Worm (Caenorhabditis elegans) whole organism, L4 larva: ENCODE data around the gene sma-6.

Experiments
- R02D3.7 ChIP-seq: fragments of 150-350 bp; sonication (generic microtip); optimal IDR thresholded peaks from 3 replicates; lab custom pipeline; 2014; ENCODE audit warnings: missing biosample characterization, missing genetic modification characterization
- T26A8.4 ChIP-seq: fragments of 200-800 bp; sonication (Bioruptor generic); IDR thresholded peaks from 2 replicates; pipeline ENCODE4 v1.3.6; 2022; ENCODE audit warnings: missing genetic modification characterization, missing compliant biosample characterization
- Y5F2A.4 ChIP-seq: fragments of 200-800 bp; sonication (Bioruptor generic); optimal IDR thresholded peaks from 2 replicates; lab custom pipeline; 2018; ENCODE audit warnings: mild to moderate bottlenecking, missing genetic modification characterization, missing compliant biosample characterization
- Y75B8A.6 ChIP-seq: fragments of 200-800 bp; sonication (Bioruptor generic); IDR thresholded peaks from 2 replicates; pipeline ENCODE4 v1.3.6; 2022; ENCODE audit warnings: missing genetic modification reagents, missing genetic modification characterization, missing compliant biosample characterization
- aha-1 ChIP-seq: fragments of 150-350 bp; peaks from one replicate; lab custom pipeline; 2014; ENCODE audit warnings: missing biosample characterization, missing genetic modification characterization
- attf-4 ChIP-seq: sonication (generic microtip); optimal IDR thresholded peaks from 3 replicates; lab custom pipeline; 2017; ENCODE audit warnings: missing biosample characterization, missing genetic modification characterization
- ceh-28 ChIP-seq: fragments of 150-350 bp; optimal IDR thresholded peaks from 2 replicates; lab custom pipeline; 2014; ENCODE audit warnings: missing biosample characterization, missing genetic modification reagents, missing genetic modification characterization
- ceh-32 ChIP-seq: sonication (generic microtip); optimal IDR thresholded peaks from 2 replicates; lab custom pipeline; 2016; ENCODE audit warnings: mild to moderate bottlenecking, missing genetic modification characterization, missing compliant biosample characterization; ENCODE audit not compliant: poor library complexity
- ceh-62 ChIP-seq: sonication (generic microtip); optimal IDR thresholded peaks from 2 replicates; lab custom pipeline; 2017; ENCODE audit warnings: missing biosample characterization, missing genetic modification characterization
- ces-1 ChIP-seq: fragments of 150-350 bp; sonication (generic microtip); optimal IDR thresholded peaks from 4 replicates; lab custom pipeline; 2014; ENCODE audit warnings: missing biosample characterization, missing genetic modification reagents, missing genetic modification characterization
- daf-16 ChIP-seq, 3 experiments: sonication (generic microtip); optimal IDR thresholded peaks; 2 replicates each; lab custom pipeline; 2016 to 2017; ENCODE audit warnings: missing genetic modification characterization in 3 of 3, missing genetic modification reagents in 3 of 3, mild to moderate bottlenecking in 2 of 3, missing compliant biosample characterization in 2 of 3, missing biosample characterization in 1 of 3, moderate library complexity in 1 of 3
- daf-19 ChIP-seq: fragments of 200-800 bp; sonication (Bioruptor generic); conservative IDR thresholded peaks from 2 replicates; pipeline ENCODE4 v1.3.6; 2022; ENCODE audit warnings: missing genetic modification characterization, missing compliant biosample characterization
- daf-8 ChIP-seq: fragments of 200-800 bp; sonication (Bioruptor generic); IDR thresholded peaks from 2 replicates; pipeline ENCODE4 v1.3.6; 2022; ENCODE audit warnings: missing genetic modification characterization, missing compliant biosample characterization
- dmd-8 ChIP-seq: fragments of 200-800 bp; sonication (Bioruptor generic); IDR thresholded peaks from 2 replicates; pipeline ENCODE4 v1.3.6; 2022; ENCODE audit warnings: missing genetic modification characterization, missing compliant biosample characterization
- dmd-9 ChIP-seq: fragments of 200-800 bp; sonication (Bioruptor generic); IDR thresholded peaks from 2 replicates; pipeline ENCODE4 v1.3.6; 2022; ENCODE audit warnings: missing genetic modification reagents, missing genetic modification characterization, missing compliant biosample characterization
- egl-27 ChIP-seq: sonication (generic microtip); optimal IDR thresholded peaks from 3 replicates; lab custom pipeline; 2017; ENCODE audit warnings: missing biosample characterization, missing genetic modification reagents, missing genetic modification characterization
- fkh-10 ChIP-seq: fragments of 150-350 bp; optimal IDR thresholded peaks from 2 replicates; lab custom pipeline; 2014; ENCODE audit warnings: missing biosample characterization, missing genetic modification reagents, missing genetic modification characterization
- gei-8 ChIP-seq: fragments of 200-800 bp; sonication (Bioruptor generic); optimal IDR thresholded peaks from 2 replicates; lab custom pipeline; 2018; ENCODE audit warnings: mild to moderate bottlenecking, missing genetic modification characterization, missing compliant biosample characterization
- jun-1 ChIP-seq: fragments of 150-350 bp; optimal IDR thresholded peaks from 2 replicates; lab custom pipeline; 2014; ENCODE audit warnings: missing biosample characterization, missing genetic modification reagents, missing genetic modification characterization
- lin-1 ChIP-seq: fragments of 200-800 bp; sonication (Bioruptor generic); IDR thresholded peaks from 2 replicates; pipeline ENCODE4 v1.3.6; 2022; ENCODE audit warnings: missing genetic modification reagents, missing genetic modification characterization, missing compliant biosample characterization
- lin-29 ChIP-seq: fragments of 200-800 bp; sonication (Bioruptor generic); IDR thresholded peaks from 2 replicates; pipeline ENCODE4 v1.3.6; 2022; ENCODE audit warnings: missing genetic modification reagents, missing genetic modification characterization, missing compliant biosample characterization
- lin-38 ChIP-seq: fragments of 200-800 bp; sonication (Bioruptor generic); IDR thresholded peaks from 2 replicates; pipeline ENCODE4 v1.3.6; 2022; ENCODE audit warnings: missing genetic modification reagents, missing genetic modification characterization, missing compliant biosample characterization
- lir-3 ChIP-seq: sonication (generic microtip); optimal IDR thresholded peaks from 2 replicates; lab custom pipeline; 2016; ENCODE audit warnings: mild to moderate bottlenecking, missing genetic modification characterization, missing compliant biosample characterization
- madf-5 ChIP-seq, 2 experiments: fragments of 200-800 bp; sonication (Bioruptor generic); IDR thresholded peaks; 2 replicates each; pipeline ENCODE4 v1.3.6; 2022; ENCODE audit warnings: missing compliant biosample characterization in 2 of 2, missing genetic modification characterization in 2 of 2
- mdt-29 ChIP-seq: fragments of 200-800 bp; sonication (Bioruptor generic); IDR thresholded peaks from 2 replicates; pipeline ENCODE4 v1.3.6; 2022; ENCODE audit warnings: missing genetic modification reagents, missing genetic modification characterization, missing compliant biosample characterization
- mxl-3 ChIP-seq: fragments of 200-800 bp; sonication (Bioruptor generic); optimal IDR thresholded peaks from 2 replicates; lab custom pipeline; 2018; ENCODE audit warnings: mild to moderate bottlenecking, missing genetic modification characterization, missing compliant biosample characterization
- nhr-11 ChIP-seq: fragments of 150-350 bp; optimal IDR thresholded peaks from 2 replicates; lab custom pipeline; 2014; ENCODE audit warnings: missing biosample characterization, missing genetic modification characterization
- nhr-25 ChIP-seq: sonication (generic microtip); optimal IDR thresholded peaks from 2 replicates; lab custom pipeline; 2017; ENCODE audit warnings: missing genetic modification characterization, mild to moderate bottlenecking, missing compliant biosample characterization, antibody characterized with exemption, moderate library complexity, borderline replicate concordance; ENCODE audit not compliant: insufficient read depth
- nhr-42 ChIP-seq: fragments of 200-800 bp; sonication (Bioruptor generic); IDR thresholded peaks from 2 replicates; pipeline ENCODE4 v1.3.6; 2022; ENCODE audit warnings: missing genetic modification characterization, missing compliant biosample characterization
- nhr-6 ChIP-seq: fragments of 150-350 bp; optimal IDR thresholded peaks from 2 replicates; lab custom pipeline; 2014; ENCODE audit warnings: missing biosample characterization, missing genetic modification characterization
- nhr-77 ChIP-seq: fragments of 150-350 bp; optimal IDR thresholded peaks from 2 replicates; lab custom pipeline; 2014; ENCODE audit warnings: missing biosample characterization, missing genetic modification characterization
- pha-4 ChIP-seq, 2 experiments: fragments of 150-350 bp in 1 of 2; fragments of 200-800 bp in 1 of 2; sonication (Bioruptor generic) in 1 of 2; IDR thresholded peaks in 1 of 2; optimal IDR thresholded peaks in 1 of 2; 2 replicates each; pipeline versions ENCODE4 v1.3.6 to Lab custom; 2014 to 2022; ENCODE audit warnings: missing genetic modification characterization in 2 of 2, missing genetic modification reagents in 2 of 2, missing biosample characterization in 1 of 2, missing compliant biosample characterization in 1 of 2
- pqm-1 ChIP-seq: sonication (generic microtip); optimal IDR thresholded peaks from 2 replicates; lab custom pipeline; 2017; ENCODE audit warnings: missing biosample characterization, missing genetic modification characterization
- rbr-2 ChIP-seq: sonication (generic microtip); optimal IDR thresholded peaks from 2 replicates; lab custom pipeline; 2016; ENCODE audit warnings: missing genotype, missing genetic modification characterization, missing compliant biosample characterization
- saeg-2 ChIP-seq: fragments of 200-800 bp; sonication (Bioruptor generic); IDR thresholded peaks from 2 replicates; pipeline ENCODE4 v1.3.6; 2022; ENCODE audit warnings: missing genetic modification reagents, missing genetic modification characterization, missing compliant biosample characterization
- skn-1 ChIP-seq: fragments of 150-350 bp; optimal IDR thresholded peaks from 2 replicates; lab custom pipeline; 2014; ENCODE audit warnings: missing biosample characterization, missing genetic modification characterization
- spr-1 ChIP-seq: sonication (generic microtip); optimal IDR thresholded peaks from 2 replicates; lab custom pipeline; 2016; ENCODE audit warnings: mild to moderate bottlenecking, missing genetic modification characterization, missing compliant biosample characterization
- tag-97 ChIP-seq: fragments of 200-800 bp; sonication (Bioruptor generic); IDR thresholded peaks from 2 replicates; pipeline ENCODE4 v1.3.6; 2022; ENCODE audit warnings: missing genetic modification characterization, missing compliant biosample characterization
- tra-1 ChIP-seq: fragments of 200-800 bp; sonication (Bioruptor generic); IDR thresholded peaks from 2 replicates; pipeline ENCODE4 v1.3.6; 2022; ENCODE audit warnings: missing genetic modification reagents, missing genetic modification characterization, missing compliant biosample characterization
- unc-130 ChIP-seq: sonication (generic microtip); optimal IDR thresholded peaks from 2 replicates; lab custom pipeline; 2016; ENCODE audit warnings: missing genetic modification reagents, missing genetic modification characterization, missing compliant biosample characterization
- unc-39 ChIP-seq: sonication (generic microtip); optimal IDR thresholded peaks from 2 replicates; lab custom pipeline; 2017; ENCODE audit warnings: missing biosample characterization, missing genetic modification characterization
- unc-62 ChIP-seq, 3 experiments: fragments of 150-350 bp in 1 of 3; sonication (generic microtip); optimal IDR thresholded peaks in 2 of 3; peaks in 1 of 3; 1 replicate in 1 of 3; 2 replicates in 2 of 3; lab custom pipeline; 2014 to 2017; ENCODE audit warnings: missing biosample characterization in 3 of 3, missing genetic modification characterization in 3 of 3, missing genetic modification reagents in 3 of 3, missing genotype in 1 of 3
- zag-1 ChIP-seq: fragments of 150-350 bp; optimal IDR thresholded peaks from 2 replicates; lab custom pipeline; 2014; ENCODE audit warnings: missing biosample characterization, missing genetic modification characterization
- zfp-2 ChIP-seq: sonication (generic microtip); optimal IDR thresholded peaks from 2 replicates; lab custom pipeline; 2016; ENCODE audit warnings: mild to moderate bottlenecking, missing genetic modification characterization, missing compliant biosample characterization
- zfp-3 ChIP-seq: fragments of 200-800 bp; sonication (Bioruptor generic); conservative IDR thresholded peaks from 2 replicates; pipeline ENCODE4 v1.3.6; 2022; ENCODE audit warnings: missing genetic modification reagents, missing genetic modification characterization, missing compliant biosample characterization

The sma-6 gene

DNA sequence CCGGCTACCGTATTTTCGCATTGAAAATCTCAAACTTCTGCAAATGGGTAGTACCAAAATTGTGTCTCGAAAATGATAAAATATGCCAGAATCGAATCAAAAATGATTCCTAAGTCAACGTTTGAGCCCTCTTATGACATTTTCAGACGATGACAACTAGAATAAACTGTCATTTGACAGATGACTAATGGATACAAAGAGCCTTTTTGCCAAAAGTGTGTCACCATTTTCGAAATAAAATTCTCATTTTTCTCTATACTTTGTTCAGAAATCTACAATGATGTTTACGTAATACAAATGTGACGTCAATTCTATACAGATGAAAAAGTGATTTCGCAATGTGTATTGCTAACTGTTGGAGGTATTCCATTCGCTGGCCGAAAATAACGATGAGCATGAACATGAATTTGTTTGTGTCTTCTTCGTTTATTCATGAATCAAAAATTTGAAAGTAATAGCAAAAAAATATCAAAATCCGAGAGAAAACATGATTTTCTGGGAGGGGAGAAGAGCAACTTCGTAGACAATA, 22.3 kb downstream of the sma-6 start (continued):
- TF ChIP-seq fkh-10 (GFP tag; lab: Kevin White, UChicago) = no peak
- peak; percentile 77; the same call in 1 of the 2 replicates for TF ChIP-seq lin-1 (GFP tag; lab: Robert Waterston, UW)
- peak; percentile 82 for TF ChIP-seq nhr-6 (tag; lab: Kevin White, UChicago)
- no peak for TF ChIP-seq ces-1
- TF ChIP-seq mdt-29 (GFP tag; lab: Robert Waterston, UW) = peak; percentile 86
- peak; percentile 17 for TF ChIP-seq nhr-25 (tag; lab: Kevin White, UChicago)
- no peak for TF ChIP-seq tag-97 (GFP tag; lab: Robert Waterston, UW)
- peak; percentile 57 for TF ChIP-seq Y5F2A.4 (GFP tag; lab: Kevin White, UChicago)
- TF ChIP-seq T26A8.4 = peak; percentile 94
- TF ChIP-seq lir-3 = no peak
- TF ChIP-seq zfp-3 = peak; percentile 98
- TF ChIP-seq Y75B8A.6 = peak; percentile 54; the same call in 1 of the 2 replicates
- TF ChIP-seq ceh-28 (tag; lab: Kevin White, UChicago) = no peak
- TF ChIP-seq nhr-77 = peak; percentile 80
- no peak for TF ChIP-seq zfp-2 (tag; lab: Kevin White, UChicago)
- peak; percentile 74 for TF ChIP-seq nhr-11 (tag; lab: Kevin White, UChicago)
- TF ChIP-seq ceh-32 = no peak
- TF ChIP-seq daf-19 (GFP tag; lab: Robert Waterston, UW) = peak; percentile 77
- peak; percentile 55; the same call in 1 of the 2 replicates for TF ChIP-seq saeg-2 (GFP tag; lab: Robert Waterston, UW)
- TF ChIP-seq unc-62 (GFP tag; optimal IDR thresholded peaks at IDR 0.05 in 1 of 2; lab: Kevin White, UChicago) = peak in 1 of 2 experiments; percentile 80
- peak; percentile 34 for TF ChIP-seq unc-62 (tag; optimal IDR thresholded peaks at IDR 0.05; lab: Kevin White, UChicago)
- no peak for TF ChIP-seq unc-130 (GFP tag; lab: Kevin White, UChicago)
- TF ChIP-seq daf-8 (GFP tag; lab: Robert Waterston, UW) = 0 out of 2 replicates have a peak, but pooled peaks have one; percentile 26
- peak; percentile 4 for TF ChIP-seq rbr-2 (tag; lab: Kevin White, UChicago)
- no peak for TF ChIP-seq egl-27 (tag; lab: Kevin White, UChicago)
- no peak for TF ChIP-seq R02D3.7 (tag; lab: Kevin White, UChicago)
- no peak for TF ChIP-seq pqm-1 (tag; lab: Kevin White, UChicago)

DNA sequence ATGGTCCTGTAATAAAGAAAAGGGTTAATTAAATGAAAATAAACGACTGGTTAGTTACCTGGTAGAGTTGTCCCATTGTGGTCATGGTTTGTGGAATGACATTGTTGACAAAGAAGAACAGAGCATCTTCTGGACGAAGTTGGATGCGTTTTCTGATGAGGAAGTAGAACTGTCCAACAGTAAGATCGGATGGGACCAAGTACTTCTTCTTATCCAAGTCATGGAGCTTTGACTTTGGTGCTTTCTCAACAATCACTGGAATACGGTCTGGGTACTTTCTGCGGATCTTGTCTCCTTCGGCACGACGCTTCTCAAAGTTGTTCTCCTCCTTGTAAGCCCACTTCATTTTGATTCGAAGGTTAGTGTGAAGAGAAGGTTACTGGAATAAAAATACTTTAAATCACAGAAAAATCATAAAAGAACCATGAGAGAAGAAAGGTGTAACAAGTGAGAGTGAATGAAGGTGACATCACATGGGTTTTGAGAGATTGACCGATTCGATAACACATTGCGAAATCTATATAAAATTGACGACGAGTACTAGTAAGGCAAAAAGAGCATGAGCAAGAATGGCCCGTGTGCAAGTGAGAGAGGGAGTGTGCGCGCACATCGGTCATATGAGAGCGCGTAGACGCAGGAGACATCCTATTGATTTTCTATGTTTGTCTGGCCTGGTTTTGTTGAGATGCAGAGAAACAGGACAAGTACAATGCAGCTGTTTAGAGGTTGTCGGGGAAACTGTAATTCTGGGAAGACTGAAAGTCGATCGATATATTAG, 23.2 kb downstream of the sma-6 start, which contains the start of gene lgg-1:
lgg-1 (minus strand) TSS at position 379 of the 778 bp plus-strand sequence.
- no peak for TF ChIP-seq ceh-32
- no peak for TF ChIP-seq ceh-62 (tag; lab: Kevin White, UChicago)
- peak; percentile 34 for TF ChIP-seq gei-8
- no peak for TF ChIP-seq tag-97 (GFP tag; lab: Robert Waterston, UW)
- TF ChIP-seq unc-39 (tag; lab: Kevin White, UChicago) = no peak
- no peak for TF ChIP-seq daf-16 (GFP tag; optimal IDR thresholded peaks at IDR 0.05; lab: Kevin White, UChicago)
- TF ChIP-seq daf-16 (tag; optimal IDR thresholded peaks at IDR 0.05; lab: Kevin White, UChicago) = peak; percentile 44
- peak; percentile 39 for TF ChIP-seq lin-38 (GFP tag; lab: Robert Waterston, UW)
- no peak for TF ChIP-seq pqm-1 (tag; lab: Kevin White, UChicago)
- TF ChIP-seq attf-4 (tag; lab: Kevin White, UChicago) = no peak
- no peak for TF ChIP-seq jun-1
- peak; percentile 1 for TF ChIP-seq mxl-3 (GFP tag; lab: Kevin White, UChicago)
- no peak for TF ChIP-seq dmd-9 (GFP tag; lab: Robert Waterston, UW)
- TF ChIP-seq zag-1 (tag; lab: Kevin White, UChicago) = no peak
- peak; percentile 33 for TF ChIP-seq nhr-77
- TF ChIP-seq lin-1 (GFP tag; lab: Robert Waterston, UW) = 0 out of 2 replicates have a peak, but pooled peaks have one; percentile 8
- TF ChIP-seq spr-1 (tag; lab: Kevin White, UChicago) = peak; percentile 39
- no peak for TF ChIP-seq nhr-42 (GFP tag; lab: Robert Waterston, UW)
- 0 out of 2 replicates have a peak, but pooled peaks have one; percentile 12 for TF ChIP-seq dmd-8 (GFP tag; lab: Robert Waterston, UW)
- peak; percentile 48 for TF ChIP-seq nhr-6 (tag; lab: Kevin White, UChicago)
- no peak; the same call in 1 of the 2 replicates for TF ChIP-seq tra-1
- peak; percentile 67; the same call in 1 of the 2 replicates for TF ChIP-seq pha-4 (GFP tag; IDR thresholded peaks at IDR 0.05; lab: Robert Waterston, UW)
- no peak for TF ChIP-seq pha-4 (tag; optimal IDR thresholded peaks at IDR 0.05; lab: Kevin White, UChicago)
- TF ChIP-seq madf-5 (GFP tag; IDR thresholded peaks at IDR 0.05; lab: Robert Waterston, UW) = 0 out of 4 replicates have a peak, but pooled peaks of 1 of the 2 experiments have one; percentile 3
- no peak for TF ChIP-seq zfp-2 (tag; lab: Kevin White, UChicago)
- peak; percentile 96 for TF ChIP-seq aha-1 (tag; lab: Kevin White, UChicago)
- TF ChIP-seq lin-29 (GFP tag; lab: Robert Waterston, UW) = 0 out of 2 replicates have a peak, but pooled peaks have one; percentile 26
- TF ChIP-seq Y5F2A.4 (GFP tag; lab: Kevin White, UChicago) = no peak
- TF ChIP-seq skn-1 (tag; lab: Kevin White, UChicago) = no peak
